Worm (Caenorhabditis elegans): ENCODE measurements around the gene C16A3.5.

Gene C16A3.5

ce11 chrIII:6415306-6415973 lies 34.9 kb downstream of the C16A3.5 start, which contains the start of gene nas-4 (continued):
- TF ChIP-seq nhr-90 (tag; optimal IDR thresholded peaks at IDR 0.05) (peak; percentile 35), egl-44 (GFP tag; IDR thresholded peaks at IDR 0.05) (0 out of 2 replicates have a peak, but pooled peaks have one; percentile 18), ztf-25 (GFP tag; IDR thresholded peaks at IDR 0.05) (no peak), ets-4 (GFP tag; optimal IDR thresholded peaks at IDR 0.05) (no peak), nhr-179 (tag; optimal IDR thresholded peaks at IDR 0.05) (peak; percentile 14), C06A6.2 (GFP tag; conservative IDR thresholded peaks at IDR 0.05) (no peak; the same call in 1 of the 2 replicates), efl-1 (GFP tag; optimal IDR thresholded peaks at IDR 0.05) (no peak), mxl-1 (tag; optimal IDR thresholded peaks at IDR 0.05) (no peak), F55B11.4 (tag; optimal IDR thresholded peaks at IDR 0.05; ENCODE audit: borderline replicate concordance, insufficient read depth) (no peak), ztf-26 (tag; optimal IDR thresholded peaks at IDR 0.05) (no peak), tbx-9 (tag; optimal IDR thresholded peaks at IDR 0.05; ENCODE audit: borderline replicate concordance) (no peak), madf-3 (GFP tag; IDR thresholded peaks at IDR 0.05) (0 out of 2 replicates have a peak, but pooled peaks have one; percentile 70), F33H1.4 (GFP tag; IDR thresholded peaks at IDR 0.05) (no peak), somi-1 (GFP tag; optimal IDR thresholded peaks at IDR 0.05) (no peak), die-1 (tag; optimal IDR thresholded peaks at IDR 0.05) (no peak), unc-130 (GFP tag; optimal IDR thresholded peaks at IDR 0.05) (no peak), sdz-38 (tag; optimal IDR thresholded peaks at IDR 0.05) (no peak), C17E4.6 (GFP tag; IDR thresholded peaks at IDR 0.05) (no peak), T26A5.8 (tag; optimal IDR thresholded peaks at IDR 0.05) (no peak), F39B2.1 (GFP tag; IDR thresholded peaks at IDR 0.05) (no peak), rec-8 (tag; optimal IDR thresholded peaks at IDR 0.05) (no peak), attf-3 (GFP tag; conservative IDR thresholded peaks at IDR 0.05) (no peak), lsy-27 (tag; optimal IDR thresholded peaks at IDR 0.05; ENCODE audit: borderline replicate concordance, insufficient read depth) (no peak), nhr-27 (tag; optimal IDR thresholded peaks at IDR 0.05) (no peak), T07F8.4 (tag; optimal IDR thresholded peaks at IDR 0.05) (no peak), Y53G8AR.9 (GFP tag; conservative IDR thresholded peaks at IDR 0.05) (peak; percentile 59; the same call in 1 of the 2 replicates), athp-1 (tag; optimal IDR thresholded peaks at IDR 0.05) (peak; percentile 64), hlh-12 (tag; optimal IDR thresholded peaks at IDR 0.05) (no peak), ccch-3 (GFP tag; optimal IDR thresholded peaks at IDR 0.05) (no peak), akir-1 (GFP tag; optimal IDR thresholded peaks at IDR 0.05) (no peak), gei-17 (GFP tag; optimal IDR thresholded peaks at IDR 0.05) (no peak), bed-2 (GFP tag; IDR thresholded peaks at IDR 0.05) (no peak), zfh-2 (GFP tag; conservative IDR thresholded peaks at IDR 0.05) (no peak), Y79H2A.3 (GFP tag; conservative IDR thresholded peaks at IDR 0.05) (no peak), aptf-2 (GFP tag; conservative IDR thresholded peaks at IDR 0.05) (no peak), F49E8.2 (tag; optimal IDR thresholded peaks at IDR 0.05; ENCODE audit: insufficient read depth) (no peak), unc-62 (GFP tag; optimal IDR thresholded peaks at IDR 0.05) (no peak), hsf-1 (GFP tag; IDR thresholded peaks at IDR 0.05) (no peak), lin-40 (tag; optimal IDR thresholded peaks at IDR 0.05) (peak; percentile 29), attf-6 (GFP tag; IDR thresholded peaks at IDR 0.05) (no peak), F57A8.1 (GFP tag; optimal IDR thresholded peaks at IDR 0.05) (no peak), madf-8 (GFP tag; conservative IDR thresholded peaks at IDR 0.05) (no peak), nfya-1 (tag; optimal IDR thresholded peaks at IDR 0.05; ENCODE audit: borderline replicate concordance, insufficient read depth) (no peak), madf-10 (tag; optimal IDR thresholded peaks at IDR 0.05) (no peak), bed-1 (GFP tag; IDR thresholded peaks at IDR 0.05) (no peak), ZK185.1 (tag; optimal IDR thresholded peaks at IDR 0.05; ENCODE audit: poor library complexity, severe bottlenecking) (no peak), chd-7 (tag; optimal IDR thresholded peaks at IDR 0.05) (no peak), mes-4 (tag; optimal IDR thresholded peaks at IDR 0.05) (no peak)
